Worm (Caenorhabditis elegans) whole organism, L2 larva: ENCODE results near the gene W05H9.2.

Source experiments
- ama-1 ChIP-seq: fragments of 150-350 bp; optimal IDR thresholded peaks from 2 replicates; lab custom pipeline; 2018; ENCODE audit warnings: inconsistent platforms
- ceh-82 ChIP-seq: fragments of 150-350 bp; optimal IDR thresholded peaks from 2 replicates; lab custom pipeline; 2014; ENCODE audit warnings: missing biosample characterization, missing genetic modification characterization
- fos-1 ChIP-seq: fragments of 150-350 bp; optimal IDR thresholded peaks from 2 replicates; lab custom pipeline; 2014; ENCODE audit warnings: missing biosample characterization, missing genetic modification characterization
- mab-5 ChIP-seq: fragments of 150-350 bp; optimal IDR thresholded peaks from 2 replicates; lab custom pipeline; 2014; ENCODE audit warnings: missing biosample characterization, missing genetic modification characterization
- nhr-77 ChIP-seq: fragments of 150-350 bp; optimal IDR thresholded peaks from 2 replicates; lab custom pipeline; 2014; ENCODE audit warnings: missing biosample characterization, missing genetic modification characterization
- sma-9 ChIP-seq, 2 experiments: fragments of 150-350 bp in 1 of 2; sonication (generic microtip) in 1 of 2; optimal IDR thresholded peaks; 2 replicates each; lab custom pipeline; 2014 to 2016; ENCODE audit warnings: missing genetic modification characterization in 2 of 2, mild to moderate bottlenecking in 1 of 2, missing biosample characterization in 1 of 2, missing compliant biosample characterization in 1 of 2, missing genetic modification reagents in 1 of 2, moderate library complexity in 1 of 2

DNA sequence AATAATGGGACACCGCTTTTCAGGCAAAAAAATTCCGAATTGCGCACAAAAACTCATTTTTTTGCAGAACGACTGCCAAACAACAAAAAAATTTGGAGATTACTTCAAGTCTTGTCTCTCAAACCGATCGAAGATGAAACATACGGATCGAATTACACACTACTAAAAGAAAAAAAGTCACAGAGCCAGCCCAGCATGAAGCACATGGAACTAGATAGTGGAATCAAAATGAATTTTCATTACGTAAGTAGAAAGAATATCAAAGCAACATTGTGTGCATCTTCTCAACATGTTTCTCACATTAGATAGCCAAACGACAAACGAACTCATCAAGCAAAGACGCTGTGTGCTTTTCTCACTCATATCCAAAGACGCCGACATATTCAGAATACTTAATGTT lies 45.7 kb upstream of the W05H9.2 start:
- no peak for TF ChIP-seq mab-5 (tag; lab: Kevin White, UChicago)
- no peak for TF ChIP-seq fos-1 (tag; lab: Kevin White, UChicago)
- TF ChIP-seq nhr-77 (tag; lab: Kevin White, UChicago): no peak
- TF ChIP-seq ceh-82: no peak
- no peak for TF ChIP-seq ama-1
- TF ChIP-seq sma-9 (GFP tag; optimal IDR thresholded peaks at IDR 0.05; lab: Kevin White, UChicago): no peak
- no peak for TF ChIP-seq sma-9 (tag; optimal IDR thresholded peaks at IDR 0.05; lab: Kevin White, UChicago)
